Worm (Caenorhabditis elegans) whole organism, early embryonic: ENCODE results near the gene Y39A1A.27.

Experiments used
- B0310.2 ChIP-seq: sonication (generic microtip); optimal IDR thresholded peaks from 2 replicates; lab custom pipeline; 2016; ENCODE audit warnings: mild to moderate bottlenecking, missing genetic modification characterization, missing compliant biosample characterization
- F13C5.2 ChIP-seq: sonication (generic microtip); optimal IDR thresholded peaks from 2 replicates; lab custom pipeline; 2017; ENCODE audit warnings: mild to moderate bottlenecking, missing genetic modification characterization, inconsistent platforms, missing compliant biosample characterization
- aly-1 ChIP-seq: sonication (generic microtip); optimal IDR thresholded peaks from 2 replicates; lab custom pipeline; 2016; ENCODE audit warnings: missing genetic modification characterization, missing compliant biosample characterization
- ama-1 ChIP-seq: fragments of 150-350 bp; optimal IDR thresholded peaks from 2 replicates; lab custom pipeline; 2014
- ceh-13 ChIP-seq: fragments of 200-800 bp; sonication (Bioruptor generic); optimal IDR thresholded peaks from 2 replicates; lab custom pipeline; 2018; ENCODE audit warnings: mild to moderate bottlenecking, missing genetic modification characterization, missing compliant biosample characterization
- ceh-36 ChIP-seq: sonication (generic microtip); optimal IDR thresholded peaks from 2 replicates; lab custom pipeline; 2016; ENCODE audit warnings: missing genetic modification characterization, inconsistent platforms, missing compliant biosample characterization
- ets-7 ChIP-seq: sonication (generic microtip); optimal IDR thresholded peaks from 2 replicates; lab custom pipeline; 2016; ENCODE audit warnings: missing genotype, missing genetic modification characterization, missing compliant biosample characterization
- flt-1 ChIP-seq: fragments of 200-800 bp; sonication (Bioruptor generic); IDR thresholded peaks from 2 replicates; pipeline ENCODE4 v1.3.6; 2022; ENCODE audit warnings: missing genetic modification characterization, missing compliant biosample characterization
- hmbx-1 ChIP-seq: sonication (generic microtip); optimal IDR thresholded peaks from 2 replicates; lab custom pipeline; 2016; ENCODE audit warnings: mild to moderate bottlenecking, missing genetic modification characterization, missing compliant biosample characterization
- hmg-4 ChIP-seq: fragments of 200-800 bp; sonication (Bioruptor generic); optimal IDR thresholded peaks from 2 replicates; lab custom pipeline; 2018; ENCODE audit warnings: mild to moderate bottlenecking, missing genetic modification characterization, missing compliant biosample characterization
- hnd-1 ChIP-seq: sonication (generic microtip); optimal IDR thresholded peaks from 2 replicates; lab custom pipeline; 2016; ENCODE audit warnings: missing genetic modification characterization, missing compliant biosample characterization
- pes-1 ChIP-seq: fragments of 200-800 bp; sonication (Bioruptor generic); IDR thresholded peaks from 2 replicates; pipeline ENCODE4 v1.3.6; 2022; ENCODE audit warnings: missing genetic modification reagents, missing genetic modification characterization, missing compliant biosample characterization
- scrt-1 ChIP-seq: fragments of 200-800 bp; sonication (Bioruptor generic); IDR thresholded peaks from 2 replicates; pipeline ENCODE4 v1.3.6; 2022; ENCODE audit warnings: missing genetic modification characterization, missing compliant biosample characterization
- sea-1 ChIP-seq: fragments of 200-800 bp; sonication (Bioruptor generic); conservative IDR thresholded peaks from 2 replicates; pipeline ENCODE4 v1.3.6; 2022; ENCODE audit warnings: missing genetic modification characterization, missing compliant biosample characterization
- tbx-11 ChIP-seq: fragments of 200-800 bp; sonication (Bioruptor generic); IDR thresholded peaks from 2 replicates; pipeline ENCODE4 v1.3.6; 2022; ENCODE audit warnings: missing genetic modification characterization, missing compliant biosample characterization
- tbx-37 ChIP-seq: fragments of 200-800 bp; sonication (Bioruptor generic); conservative IDR thresholded peaks from 2 replicates; pipeline ENCODE4 v1.3.6; 2022; ENCODE audit warnings: missing genetic modification reagents, missing genetic modification characterization, missing compliant biosample characterization
- tra-4 ChIP-seq: sonication (generic microtip); optimal IDR thresholded peaks from 2 replicates; lab custom pipeline; 2017; ENCODE audit warnings: missing genetic modification characterization, missing compliant biosample characterization

The Y39A1A.27 gene

ce11 chrIII:10628360-10628759 lies 10.4 kb upstream of the Y39A1A.27 start:
- TF ChIP-seq tbx-37 (GFP tag; lab: Robert Waterston, UW) (no peak), ama-1 (lab: Kevin White, UChicago) (no peak), aly-1 (tag; lab: Kevin White, UChicago) (no peak), hmbx-1 (tag; lab: Kevin White, UChicago) (no peak)

ce11 chrIII:10629043-10629442 lies 9.7 kb upstream of the Y39A1A.27 start, which contains the start of gene swt-4:
swt-4 (minus strand) TSS chrIII:10629143.
- TF ChIP-seq aly-1 (tag; lab: Kevin White, UChicago) (no peak), ceh-36 (tag; lab: Kevin White, UChicago) (no peak), hmbx-1 (tag; lab: Kevin White, UChicago) (no peak), tbx-37 (GFP tag; lab: Robert Waterston, UW) (no peak), tra-4 (no peak), ets-7 (tag; lab: Kevin White, UChicago) (no peak), hmg-4 (GFP tag; lab: Kevin White, UChicago) (no peak), pes-1 (GFP tag; lab: Robert Waterston, UW) (no peak), ceh-13 (no peak), B0310.2 (no peak), ama-1 (lab: Kevin White, UChicago) (no peak)

- TF ChIP-seq B0310.2 (no peak), tbx-37 (GFP tag; lab: Robert Waterston, UW) (no peak), flt-1 (no peak), hmg-4 (GFP tag; lab: Kevin White, UChicago) (no peak), aly-1 (tag; lab: Kevin White, UChicago) (no peak), scrt-1 (GFP tag; lab: Robert Waterston, UW) (no peak), ama-1 (lab: Kevin White, UChicago) (no peak), tra-4 (no peak), pes-1 (GFP tag; lab: Robert Waterston, UW) (no peak), ets-7 (tag; lab: Kevin White, UChicago) (no peak), sea-1 (GFP tag; lab: Robert Waterston, UW) (no peak), hnd-1 (tag; lab: Kevin White, UChicago) (no peak), tbx-11 (GFP tag; lab: Robert Waterston, UW) (no peak), ceh-36 (tag; lab: Kevin White, UChicago) (no peak), ceh-13 (no peak), hmbx-1 (tag; lab: Kevin White, UChicago) (no peak), F13C5.2 (tag; lab: Kevin White, UChicago) (no peak)
Measured at ce11 chrIII:10629795-10630194, 9.0 kb upstream of the Y39A1A.27 start.

- no peak for TF ChIP-seq pes-1 (GFP tag; lab: Robert Waterston, UW)
Measured at ce11 chrIII:10631870-10632509, 6.8 kb upstream of the Y39A1A.27 start.

ce11 chrIII:10632590-10633402 lies 6.0 kb upstream of the Y39A1A.27 start, which contains the start of gene Y39A1A.10:
Y39A1A.10 (plus strand) TSS chrIII:10632728.
- TF ChIP-seq ceh-36 (tag; lab: Kevin White, UChicago) (no peak), hmg-4 (GFP tag; lab: Kevin White, UChicago) (no peak), flt-1 (no peak), pes-1 (GFP tag; lab: Robert Waterston, UW) (no peak), hmbx-1 (tag; lab: Kevin White, UChicago) (no peak), aly-1 (tag; lab: Kevin White, UChicago) (no peak)

- TF ChIP-seq tra-4 (no peak), hnd-1 (tag; lab: Kevin White, UChicago) (no peak), pes-1 (GFP tag; lab: Robert Waterston, UW) (no peak), aly-1 (tag; lab: Kevin White, UChicago) (no peak), ceh-13 (no peak), tbx-37 (GFP tag; lab: Robert Waterston, UW) (no peak), flt-1 (no peak), scrt-1 (GFP tag; lab: Robert Waterston, UW) (no peak), ets-7 (tag; lab: Kevin White, UChicago) (no peak), F13C5.2 (tag; lab: Kevin White, UChicago) (no peak), sea-1 (GFP tag; lab: Robert Waterston, UW) (no peak), hmg-4 (GFP tag; lab: Kevin White, UChicago) (no peak), ama-1 (lab: Kevin White, UChicago) (no peak), tbx-11 (GFP tag; lab: Robert Waterston, UW) (no peak), B0310.2 (no peak), hmbx-1 (tag; lab: Kevin White, UChicago) (no peak), ceh-36 (tag; lab: Kevin White, UChicago) (no peak)
Measured at ce11 chrIII:10633403-10633674, 5.4 kb upstream of the Y39A1A.27 start, which contains the start of gene Y39A1A.9. Y39A1A.9 (minus strand) TSS chrIII:10633501.

ce11 chrIII:10634034-10634433 lies 4.7 kb upstream of the Y39A1A.27 start:
- no peak for TF ChIP-seq tbx-11 (GFP tag; lab: Robert Waterston, UW)
- TF ChIP-seq hnd-1 (tag; lab: Kevin White, UChicago) = no peak
- peak; percentile 47 for TF ChIP-seq aly-1 (tag; lab: Kevin White, UChicago)
- no peak for TF ChIP-seq F13C5.2 (tag; lab: Kevin White, UChicago)
- 0 out of 2 replicates have a peak, but pooled peaks have one; percentile 8 for TF ChIP-seq flt-1
